Worm (Caenorhabditis elegans): Measurements from ENCODE around the gene oac-21.

DNA sequence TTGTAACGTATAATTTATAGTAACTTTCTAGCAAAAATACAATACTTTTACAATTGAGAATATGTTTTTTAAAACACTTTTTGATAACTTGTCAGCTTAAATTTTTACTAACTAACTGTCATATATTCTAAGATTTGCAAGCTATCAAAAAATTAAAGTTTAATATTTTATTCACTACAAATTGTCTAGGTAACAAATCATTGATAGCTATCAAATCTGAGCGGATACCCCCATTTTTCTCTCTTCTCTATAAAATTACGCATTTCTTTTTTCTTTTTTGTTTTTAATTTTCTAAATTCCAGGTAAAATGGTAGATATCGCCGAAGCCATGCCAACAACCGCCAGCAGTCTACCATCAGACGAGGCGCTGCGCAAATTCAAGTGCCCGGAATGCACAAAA lies 33.5 kb upstream of the oac-21 start, which contains the start of gene zag-1:
- TF ChIP-seq fos-1 (tag; optimal IDR thresholded peaks at IDR 0.05) (no peak), ceh-82 (tag; optimal IDR thresholded peaks at IDR 0.05) (no peak), unc-130 (tag; optimal IDR thresholded peaks at IDR 0.05) (no peak), ets-5 (GFP tag; IDR thresholded peaks at IDR 0.05) (no peak), nhr-84 (tag; optimal IDR thresholded peaks at IDR 0.05) (no peak), nhr-11 (tag; optimal IDR thresholded peaks at IDR 0.05) (no peak), ces-1 (GFP tag; optimal IDR thresholded peaks at IDR 0.05) (no peak), fkh-10 (GFP tag; optimal IDR thresholded peaks at IDR 0.05) (no peak), lir-3 (tag; optimal IDR thresholded peaks at IDR 0.05; ENCODE audit: poor library complexity) (no peak), fkh-4 (tag; optimal IDR thresholded peaks at IDR 0.05; ENCODE audit: borderline replicate concordance) (no peak), rnt-1 (tag; optimal IDR thresholded peaks at IDR 0.05) (no peak), ztf-11 (tag; optimal IDR thresholded peaks at IDR 0.05) (no peak)

Data from whole organism, L1 larva.